Worm (Caenorhabditis elegans): ENCODE measurements around the gene sri-37.
"Not testable (repeated sequence)": the region's sequence is repeated elsewhere in the genome, so short reads cannot be mapped to it uniquely, and the experiment has no call there.

The sri-37 gene

ce11 chrII:2672320-2672719 lies 43.0 kb downstream of the sri-37 start, which contains the start of gene sri-57:
sri-57 (minus strand) TSS chrII:2672420.
- TF ChIP-seq sea-1 (GFP tag; conservative IDR thresholded peaks at IDR 0.05); hmbx-1 (tag; optimal IDR thresholded peaks at IDR 0.05); F13C5.2 (tag; optimal IDR thresholded peaks at IDR 0.05): not testable (repeated sequence)

DNA sequence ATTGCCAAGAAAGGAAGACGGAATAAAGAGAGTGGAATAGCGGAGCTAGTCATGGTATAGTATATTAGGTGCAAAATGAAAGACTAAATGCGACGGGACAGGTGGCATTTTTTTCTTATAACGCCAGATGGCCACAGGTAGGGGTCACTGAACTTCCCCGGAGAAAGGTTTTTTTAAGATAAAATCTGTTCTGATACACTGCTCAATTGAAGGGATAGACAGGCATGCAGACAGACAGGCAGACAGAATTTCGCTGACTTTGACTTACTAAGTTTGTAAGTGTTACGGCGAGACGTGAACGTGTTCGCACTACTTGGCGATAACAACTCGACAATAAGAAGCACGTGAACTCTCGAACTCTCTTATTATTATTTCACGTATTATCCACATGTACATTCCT lies 44.2 kb downstream of the sri-37 start, which contains the start of the genes F22E5.20 and F22E5.1:
F22E5.20 (minus strand) TSS at position 101 of the 400 bp plus-strand sequence.
F22E5.1 (plus strand) TSS at position 242 of the 400 bp plus-strand sequence.
- TF ChIP-seq aly-1, tra-4, ets-7 (tag; optimal IDR thresholded peaks at IDR 0.05): not testable (repeated sequence)

DNA sequence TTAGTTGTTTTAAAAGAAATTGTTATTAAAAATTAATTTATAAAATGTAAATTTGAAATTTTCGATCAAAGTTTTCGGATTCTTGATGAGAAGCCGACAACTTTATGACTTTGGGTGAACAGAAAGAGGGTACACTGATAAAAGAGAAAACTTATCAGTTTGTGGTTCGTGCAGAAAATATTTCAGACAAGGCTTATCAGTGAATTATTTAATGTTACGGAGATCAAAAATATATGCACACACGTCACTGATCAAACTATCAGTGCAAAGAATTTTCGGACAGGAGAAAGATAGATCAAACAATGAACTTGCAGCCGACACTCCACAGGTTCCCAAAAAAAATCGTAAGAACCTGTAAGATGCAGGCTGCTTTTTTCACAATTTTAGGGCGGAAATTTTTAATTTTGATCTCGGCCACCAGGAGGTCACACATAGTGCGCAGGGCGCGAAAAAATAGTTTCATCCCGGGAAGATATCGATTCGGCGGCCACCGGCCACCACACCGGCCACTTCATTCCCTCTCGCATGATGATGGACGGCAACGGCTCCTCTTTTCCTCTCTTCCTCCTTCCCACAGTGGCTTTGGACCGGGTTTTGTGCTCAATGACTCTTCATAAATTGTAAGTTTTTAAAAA lies 48.3 kb downstream of the sri-37 start, which contains the start of gene F22E5.17:
F22E5.17 (plus strand) TSS at position 508 of the 635 bp plus-strand sequence.
- no peak for TF ChIP-seq flt-1 (GFP tag; IDR thresholded peaks at IDR 0.05)
- no peak for TF ChIP-seq F13C5.2 (tag; optimal IDR thresholded peaks at IDR 0.05)
- TF ChIP-seq tra-4 (tag; optimal IDR thresholded peaks at IDR 0.05): no peak
- no peak for TF ChIP-seq ceh-13 (GFP tag; optimal IDR thresholded peaks at IDR 0.05)
- TF ChIP-seq aly-1 (tag; optimal IDR thresholded peaks at IDR 0.05): no peak
- no peak for TF ChIP-seq ets-7 (tag; optimal IDR thresholded peaks at IDR 0.05)
- no peak for TF ChIP-seq sea-1 (GFP tag; conservative IDR thresholded peaks at IDR 0.05)
- no peak for TF ChIP-seq hmg-4 (GFP tag; optimal IDR thresholded peaks at IDR 0.05)
- TF ChIP-seq pes-1 (GFP tag; IDR thresholded peaks at IDR 0.05): no peak
- no peak for TF ChIP-seq B0310.2 (tag; optimal IDR thresholded peaks at IDR 0.05)
- no peak for TF ChIP-seq ceh-36 (tag; optimal IDR thresholded peaks at IDR 0.05)
- TF ChIP-seq hmbx-1 (tag; optimal IDR thresholded peaks at IDR 0.05): no peak
- no peak for TF ChIP-seq hnd-1 (tag; optimal IDR thresholded peaks at IDR 0.05)

Measured in whole organism, early embryonic.